Fruit fly (Drosophila melanogaster) whole organism: Measurements from ENCODE around the gene CG4770.

ENCODE experiments used
- EcR ChIP-seq, 2 experiments: fragments of >200 bp; optimal IDR thresholded peaks; 2 replicates each; lab custom pipeline; 2017; ENCODE audit warnings: missing biosample characterization in 2 of 2, missing genetic modification characterization in 2 of 2, missing genetic modification reagents in 2 of 2
- usp ChIP-seq: fragments of >200 bp; optimal IDR thresholded peaks from 2 replicates; lab custom pipeline; 2017; ENCODE audit warnings: missing biosample characterization, missing genetic modification characterization, mixed read lengths

DNA sequence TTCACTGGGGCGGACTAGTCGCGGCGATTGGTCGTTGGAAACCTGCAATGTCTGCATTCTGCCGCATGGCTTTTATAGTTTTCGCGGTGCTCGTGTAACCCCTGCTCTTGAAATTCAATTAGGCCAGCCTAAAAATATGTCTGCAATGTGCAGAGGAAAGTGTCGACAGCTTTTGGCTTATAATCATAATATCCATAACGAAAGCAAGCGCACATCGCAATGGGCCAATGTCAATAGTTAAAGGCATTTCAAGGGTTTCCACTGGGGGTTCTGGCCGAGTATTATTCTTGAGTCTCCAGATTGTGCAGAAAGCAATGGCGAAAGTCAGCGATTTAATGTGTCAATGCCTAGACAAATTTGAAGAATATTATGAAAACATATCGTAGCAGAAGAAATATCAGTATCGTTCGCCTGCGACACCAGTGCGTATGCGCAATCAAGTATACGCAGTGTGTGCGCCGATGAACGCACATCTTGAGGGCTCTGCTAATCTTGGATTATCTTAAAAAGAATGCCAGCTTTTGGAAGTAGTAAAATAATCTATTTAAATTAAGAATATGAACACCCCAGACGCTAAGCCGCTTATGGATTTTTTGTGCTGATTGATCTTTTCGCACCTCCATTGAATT lies 30.0 kb upstream of the CG4770 start, which contains the start of gene ninaE:
- no peak for TF ChIP-seq usp (GFP tag; lab: Kevin White, UChicago)
- no peak for TF ChIP-seq EcR (GFP tag; optimal IDR thresholded peaks at IDR 0.05; lab: Kevin White, UChicago)
